Worm (Caenorhabditis elegans): ENCODE results near the gene C45G9.14.

The C45G9.14 gene

DNA sequence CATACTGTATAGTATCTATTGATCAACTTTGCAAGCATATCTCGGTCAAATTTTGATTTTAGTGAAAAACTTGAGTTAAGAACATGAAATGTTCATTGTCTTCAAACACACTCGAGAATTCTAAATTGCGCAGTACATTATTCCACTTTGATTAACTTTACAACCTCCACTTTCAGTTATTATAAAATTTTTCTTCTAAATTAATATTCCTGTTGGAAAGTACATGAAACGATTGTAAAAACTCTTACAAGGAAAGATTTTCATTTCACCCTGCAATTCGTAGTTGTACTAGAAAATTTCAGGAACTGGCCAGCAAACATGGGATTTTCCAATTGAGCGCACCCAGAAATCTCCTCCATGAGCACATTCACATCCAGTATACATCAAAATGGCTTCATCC is at the start of gene C45G9.14:
Gene C45G9.14 (plus strand): TSS at position 301 of the 400 bp plus-strand sequence.
- TF ChIP-seq lin-29 (GFP tag; IDR thresholded peaks at IDR 0.05) (no peak), nhr-48 (tag; optimal IDR thresholded peaks at IDR 0.05) (no peak), aly-2 (tag; optimal IDR thresholded peaks at IDR 0.05) (no peak), snpc-4 (tag; optimal IDR thresholded peaks at IDR 0.05) (no peak), ctbp-1 (GFP tag; IDR thresholded peaks at IDR 0.05) (no peak), T20F7.1 (GFP tag; optimal IDR thresholded peaks at IDR 0.05) (no peak), zip-2 (tag; optimal IDR thresholded peaks at IDR 0.05) (no peak), nhr-237 (tag; optimal IDR thresholded peaks at IDR 0.05) (no peak), hlh-11 (tag; optimal IDR thresholded peaks at IDR 0.05) (no peak), mep-1 (tag; optimal IDR thresholded peaks at IDR 0.05) (no peak), ZK337.2 (GFP tag; IDR thresholded peaks at IDR 0.05) (no peak), lin-38 (GFP tag; IDR thresholded peaks at IDR 0.05) (no peak), F44E2.7 (GFP tag; IDR thresholded peaks at IDR 0.05) (no peak), spr-3 (GFP tag; optimal IDR thresholded peaks at IDR 0.05) (no peak), tag-97 (GFP tag; IDR thresholded peaks at IDR 0.05) (no peak), lim-7 (GFP tag; IDR thresholded peaks at IDR 0.05) (no peak), zfp-3 (GFP tag; conservative IDR thresholded peaks at IDR 0.05) (no peak), hif-1 (tag; optimal IDR thresholded peaks at IDR 0.05) (no peak), hlh-30 (tag; optimal IDR thresholded peaks at IDR 0.05; ENCODE audit: insufficient read depth) (no peak), nhr-10 (tag; optimal IDR thresholded peaks at IDR 0.05) (no peak)

DNA sequence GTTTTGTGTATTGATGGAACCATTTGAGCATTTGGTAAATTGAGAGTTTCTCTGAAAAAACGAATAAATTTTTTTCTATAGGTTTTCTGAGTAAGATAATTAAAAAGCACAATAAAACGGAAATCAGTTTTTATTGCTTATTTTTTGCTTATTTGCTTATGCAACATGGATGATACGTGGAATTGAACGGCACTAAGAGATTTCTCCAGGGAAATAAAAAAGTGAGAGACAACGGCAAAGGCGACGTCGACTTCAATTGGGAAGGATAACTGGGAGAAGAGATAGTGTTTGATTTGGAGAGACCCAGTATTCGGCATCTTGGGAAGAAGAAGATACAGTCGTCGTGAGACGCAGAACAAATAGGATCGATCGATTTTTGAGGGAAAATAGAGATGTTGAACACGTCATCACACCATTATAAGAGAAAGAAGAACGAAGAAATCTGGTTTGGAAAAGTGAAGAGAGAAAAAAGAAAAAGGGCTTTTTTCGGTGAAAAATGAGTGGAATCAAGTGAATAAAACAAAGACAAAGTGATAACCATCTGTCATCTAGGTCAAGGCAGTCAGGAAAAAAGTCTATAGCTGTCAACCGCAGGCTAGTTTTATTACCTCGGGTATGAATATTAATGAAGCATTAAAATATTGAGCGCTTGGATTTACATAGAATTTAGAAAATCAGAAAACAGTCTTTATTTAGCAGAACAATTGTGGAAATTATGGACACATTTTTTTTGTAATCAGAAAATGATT is 46.5 kb upstream of the C45G9.14 start, which contains the start of gene tmem-131:
Gene tmem-131 (minus strand): TSS at position 51 of the 749 bp plus-strand sequence.
- TF ChIP-seq mxl-3 (GFP tag; optimal IDR thresholded peaks at IDR 0.05) = no peak
- no peak for TF ChIP-seq Y48G9A.11 (GFP tag; IDR thresholded peaks at IDR 0.05)
- TF ChIP-seq aha-1 (tag) = no peak
- TF ChIP-seq pha-4 (GFP tag; IDR thresholded peaks at IDR 0.05) = no peak
- TF ChIP-seq pha-4 (tag; optimal IDR thresholded peaks at IDR 0.05) = no peak
- no peak for TF ChIP-seq F10B5.3 (tag; optimal IDR thresholded peaks at IDR 0.05)
- TF ChIP-seq T20F7.1 (GFP tag; optimal IDR thresholded peaks at IDR 0.05) = no peak
- TF ChIP-seq R02D3.7 (tag; optimal IDR thresholded peaks at IDR 0.05) = no peak
- TF ChIP-seq sdz-12 (GFP tag; optimal IDR thresholded peaks at IDR 0.05) = no peak
- TF ChIP-seq lin-15B (tag; optimal IDR thresholded peaks at IDR 0.05) = no peak
- TF ChIP-seq unc-39 (tag; optimal IDR thresholded peaks at IDR 0.05) = no peak
- TF ChIP-seq dpl-1 (GFP tag; optimal IDR thresholded peaks at IDR 0.05) = peak; percentile 9
- TF ChIP-seq daf-12 (tag; optimal IDR thresholded peaks at IDR 0.05) = no peak
- TF ChIP-seq D1046.2 (GFP tag; IDR thresholded peaks at IDR 0.05) = no peak
- no peak for TF ChIP-seq F49E8.2 (tag; optimal IDR thresholded peaks at IDR 0.05; ENCODE audit: borderline replicate concordance)
- TF ChIP-seq nhr-25 (tag; optimal IDR thresholded peaks at IDR 0.05; ENCODE audit: borderline replicate concordance, insufficient read depth) = peak; percentile 63
- no peak for TF ChIP-seq ceh-20 (GFP tag; IDR thresholded peaks at IDR 0.05)
- no peak for TF ChIP-seq nhr-41 (GFP tag; IDR thresholded peaks at IDR 0.05)
- peak; percentile 26 for TF ChIP-seq ceh-28 (tag; optimal IDR thresholded peaks at IDR 0.05)
- no peak for TF ChIP-seq dmd-6 (GFP tag; IDR thresholded peaks at IDR 0.05)
- no peak for TF ChIP-seq lin-29 (GFP tag; IDR thresholded peaks at IDR 0.05)
- peak in 1 of 2 experiments; percentile 90 for TF ChIP-seq unc-62 (GFP tag; optimal IDR thresholded peaks at IDR 0.05 in 1 of 2)
- no peak for TF ChIP-seq unc-62 (tag; optimal IDR thresholded peaks at IDR 0.05)
- TF ChIP-seq nhr-28 (tag; optimal IDR thresholded peaks at IDR 0.05) = peak; percentile 53
- no peak for TF ChIP-seq F37D6.2 (tag; optimal IDR thresholded peaks at IDR 0.05)
- no peak for TF ChIP-seq snpc-4 (tag; optimal IDR thresholded peaks at IDR 0.05)
- peak; percentile 11 for TF ChIP-seq nhr-48 (tag; optimal IDR thresholded peaks at IDR 0.05)
- no peak for TF ChIP-seq Y5F2A.4 (GFP tag; optimal IDR thresholded peaks at IDR 0.05)
- TF ChIP-seq lin-13 (GFP tag; optimal IDR thresholded peaks at IDR 0.05) = no peak
- no peak for TF ChIP-seq cey-2 (tag; optimal IDR thresholded peaks at IDR 0.05; ENCODE audit: borderline replicate concordance, insufficient read depth)
- no peak for TF ChIP-seq fkh-10 (GFP tag; optimal IDR thresholded peaks at IDR 0.05)
- TF ChIP-seq lin-38 (GFP tag; IDR thresholded peaks at IDR 0.05) = no peak
- TF ChIP-seq dve-1 (tag; optimal IDR thresholded peaks at IDR 0.05; ENCODE audit: insufficient read depth) = peak; percentile 11
- peak; percentile 60 for TF ChIP-seq hlh-11 (tag; optimal IDR thresholded peaks at IDR 0.05)
- TF ChIP-seq daf-19 (GFP tag; conservative IDR thresholded peaks at IDR 0.05) = no peak
